Comparison of ENCODE assay signal across 4 fruit fly cellular contexts in genomic region chr3R:28819555-28820305, dm6.
TF ChIP-seq lines count a peak whose summit lies in the region.

CG1523 (minus strand) TSS chr3R:28819668.
CG1647 (plus strand) TSS chr3R:28820221.

TF ChIP-seq in whole organism, adult, 20 proteins besides CTCF, POLR2A, EP300 and RAD21 (continued from another document):
- peak; percentile 67 for TF ChIP-seq CG14711 (tag; optimal IDR thresholded peaks at IDR 0.05; lab: Kevin White, UChicago)
- TF ChIP-seq bab1 (GFP tag; optimal IDR thresholded peaks at IDR 0.05; lab: Kevin White, UChicago) = peak; percentile 78
TF ChIP-seq in whole organism, adult: peak in this region for 16.

TF ChIP-seq in whole organism, embryonic, 481 proteins besides CTCF, POLR2A, EP300 and RAD21 (continued from another document and continues in another):
- TF ChIP-seq pan (optimal IDR thresholded peaks at IDR 0.05; lab: Kevin White, UChicago) (no peak), pan (GFP tag; optimal IDR thresholded peaks at IDR 0.05 in 1 of 2, IDR thresholded peaks at IDR 0.05 in 1 of 2) (peak in 1 of 2 experiments; percentile 40), CG8388 (GFP tag; optimal IDR thresholded peaks at IDR 0.05; lab: Kevin White, UChicago) (peak; percentile 57), lbe (GFP tag; optimal IDR thresholded peaks at IDR 0.05; lab: Kevin White, UChicago) (no peak), otp (GFP tag; IDR thresholded peaks at IDR 0.05; lab: Robert Waterston, UW) (no peak), CG16863 (GFP tag; optimal IDR thresholded peaks at IDR 0.05; lab: Kevin White, UChicago) (peak; percentile 57), nmo (GFP tag; optimal IDR thresholded peaks at IDR 0.05; lab: Kevin White, UChicago) (peak; percentile 74), trem (tag; optimal IDR thresholded peaks at IDR 0.05; lab: Kevin White, UChicago) (peak; percentile 11), CG3065 (GFP tag; optimal IDR thresholded peaks at IDR 0.05; lab: Kevin White, UChicago) (peak; percentile 5), hbn (GFP tag; IDR thresholded peaks at IDR 0.05; lab: Robert Waterston, UW; ENCODE audit: partially characterized antibody) (no peak), CG8944 (GFP tag; optimal IDR thresholded peaks at IDR 0.05; lab: Kevin White, UChicago) (peak; percentile 61), CG11456 (GFP tag; IDR thresholded peaks at IDR 0.05; lab: Robert Waterston, UW) (0 out of 3 replicates have a peak, but pooled peaks have one; percentile 29), cato (GFP tag; optimal IDR thresholded peaks at IDR 0.05; lab: Kevin White, UChicago; ENCODE audit: borderline replicate concordance) (peak; percentile 40), CG14441 (GFP tag; IDR thresholded peaks at IDR 0.05; lab: Robert Waterston, UW) (peak; percentile 58), Mes4 (GFP tag; optimal IDR thresholded peaks at IDR 0.05; lab: Kevin White, UChicago) (peak; percentile 33), CG10274 (GFP tag; optimal IDR thresholded peaks at IDR 0.05; lab: Kevin White, UChicago) (peak; percentile 9), Side (GFP tag; optimal IDR thresholded peaks at IDR 0.05; lab: Kevin White, UChicago) (peak; percentile 39), ro (GFP tag; IDR thresholded peaks at IDR 0.05; lab: Robert Waterston, UW) (no peak), CG12659 (GFP tag; optimal IDR thresholded peaks at IDR 0.05; lab: Kevin White, UChicago) (peak; percentile 67), CG16813 (GFP tag; IDR thresholded peaks at IDR 0.05; lab: Robert Waterston, UW; ENCODE audit: partially characterized antibody) (peak; percentile 45), da (GFP tag; optimal IDR thresholded peaks at IDR 0.05; lab: Kevin White, UChicago) (no peak), CG6791 (GFP tag; IDR thresholded peaks at IDR 0.05; lab: Robert Waterston, UW; ENCODE audit: partially characterized antibody) (peak; percentile 39; the same call in 1 of the 3 replicates), ttk (GFP tag; IDR thresholded peaks at IDR 0.05; lab: Robert Waterston, UW) (peak; percentile 53; the same call in 1 of the 2 replicates), Vsx1 (GFP tag; optimal IDR thresholded peaks at IDR 0.05; lab: Kevin White, UChicago) (no peak), salm (tag; optimal IDR thresholded peaks at IDR 0.05; lab: Kevin White, UChicago) (no peak), CrebB (tag; optimal IDR thresholded peaks at IDR 0.05; lab: Kevin White, UChicago) (no peak), CG11696 (GFP tag; IDR thresholded peaks at IDR 0.05; lab: Robert Waterston, UW) (no peak), dimm (GFP tag; IDR thresholded peaks at IDR 0.05; lab: Robert Waterston, UW) (no peak), HLH54F (GFP tag; optimal IDR thresholded peaks at IDR 0.05; lab: Kevin White, UChicago) (peak; percentile 59), CG2202 (tag; optimal IDR thresholded peaks at IDR 0.05; lab: Kevin White, UChicago) (peak; percentile 44), CG7372 (GFP tag; IDR thresholded peaks at IDR 0.05; lab: Robert Waterston, UW) (0 out of 2 replicates have a peak, but pooled peaks have one; percentile 48), CG10321 (GFP tag; IDR thresholded peaks at IDR 0.05; lab: Robert Waterston, UW) (no peak), mld (GFP tag; IDR thresholded peaks at IDR 0.05; lab: Robert Waterston, UW; ENCODE audit: partially characterized antibody) (no peak), CG4820 (GFP tag; optimal IDR thresholded peaks at IDR 0.05; lab: Kevin White, UChicago) (peak; percentile 54), row (GFP tag; IDR thresholded peaks at IDR 0.05; lab: Robert Waterston, UW) (peak; percentile 82), chn (GFP tag; optimal IDR thresholded peaks at IDR 0.05; lab: Kevin White, UChicago) (peak; percentile 42), CG11504 (tag; optimal IDR thresholded peaks at IDR 0.05; lab: Kevin White, UChicago) (no peak), Lim3 (GFP tag; IDR thresholded peaks at IDR 0.05; lab: Robert Waterston, UW) (no peak), CG18619 (GFP tag; optimal IDR thresholded peaks at IDR 0.05; lab: Kevin White, UChicago) (no peak), Ets65A (GFP tag; lab: Kevin White, UChicago) (peak; percentile 93), Trl (optimal IDR thresholded peaks at IDR 0.05; lab: Kevin White, UChicago) (no peak), Trl (GFP tag; optimal IDR thresholded peaks at IDR 0.05; lab: Kevin White, UChicago) (peak; percentile 60)

TF ChIP-seq in whole organism, prepupa, 60 proteins besides CTCF, POLR2A, EP300 and RAD21 (continued from another document):
- peak; percentile 69 for TF ChIP-seq fkh (GFP tag; optimal IDR thresholded peaks at IDR 0.05; lab: Kevin White, UChicago)
- TF ChIP-seq salr (GFP tag; optimal IDR thresholded peaks at IDR 0.05; lab: Kevin White, UChicago) = peak in 1 of 2 experiments; percentile 44
- TF ChIP-seq CG11762 (GFP tag; optimal IDR thresholded peaks at IDR 0.05; lab: Kevin White, UChicago; ENCODE audit: insufficient read depth) = peak; percentile 57
- no peak for TF ChIP-seq topi (GFP tag; optimal IDR thresholded peaks at IDR 0.05; lab: Kevin White, UChicago)
- no peak for TF ChIP-seq Eip78C (GFP tag; lab: Kevin White, UChicago)
- TF ChIP-seq Ets21C (GFP tag; optimal IDR thresholded peaks at IDR 0.05; lab: Kevin White, UChicago) = no peak
- no peak for TF ChIP-seq CG16779 (tag; optimal IDR thresholded peaks at IDR 0.05; lab: Kevin White, UChicago)
- TF ChIP-seq CG6854 (GFP tag; optimal IDR thresholded peaks at IDR 0.05; lab: Kevin White, UChicago) = no peak
- peak; percentile 51 for TF ChIP-seq cyc (GFP tag; optimal IDR thresholded peaks at IDR 0.05; lab: Kevin White, UChicago)
- peak; percentile 71 for TF ChIP-seq CG34406 (GFP tag; optimal IDR thresholded peaks at IDR 0.05; lab: Kevin White, UChicago)
- TF ChIP-seq Eip75B (GFP tag; optimal IDR thresholded peaks at IDR 0.05; lab: Kevin White, UChicago) = no peak
- no peak for TF ChIP-seq dac (GFP tag; optimal IDR thresholded peaks at IDR 0.05; lab: Kevin White, UChicago)
- TF ChIP-seq spab (GFP tag; optimal IDR thresholded peaks at IDR 0.05; lab: Kevin White, UChicago) = no peak
- TF ChIP-seq Hr4 (GFP tag; optimal IDR thresholded peaks at IDR 0.05; lab: Kevin White, UChicago) = peak; percentile 73
- TF ChIP-seq fd59A (GFP tag; optimal IDR thresholded peaks at IDR 0.05; lab: Kevin White, UChicago) = peak; percentile 57
- peak; percentile 76 for TF ChIP-seq Hr39 (GFP tag; optimal IDR thresholded peaks at IDR 0.05; lab: Kevin White, UChicago)
- peak; percentile 3 for TF ChIP-seq Lpt (GFP tag; optimal IDR thresholded peaks at IDR 0.05; lab: Kevin White, UChicago)
- TF ChIP-seq achi (GFP tag; optimal IDR thresholded peaks at IDR 0.05; lab: Kevin White, UChicago) = no peak
- peak; percentile 75 for TF ChIP-seq CG32006 (GFP tag; optimal IDR thresholded peaks at IDR 0.05; lab: Kevin White, UChicago)
- TF ChIP-seq Gug (GFP tag; IDR thresholded peaks at IDR 0.05; lab: Robert Waterston, UW) = peak; percentile 53
- TF ChIP-seq CG31627 (GFP tag; optimal IDR thresholded peaks at IDR 0.05; lab: Kevin White, UChicago) = peak; percentile 76
- TF ChIP-seq CG6792 (GFP tag; optimal IDR thresholded peaks at IDR 0.05; lab: Kevin White, UChicago) = peak; percentile 74
- TF ChIP-seq Met (GFP tag; optimal IDR thresholded peaks at IDR 0.05; lab: Kevin White, UChicago) = no peak
- peak; percentile 40; the same call in 1 of the 2 replicates for TF ChIP-seq CG11294 (GFP tag; IDR thresholded peaks at IDR 0.05; lab: Robert Waterston, UW)
- TF ChIP-seq svp (GFP tag; lab: Kevin White, UChicago) = no peak
- no peak for TF ChIP-seq pdm3 (GFP tag; optimal IDR thresholded peaks at IDR 0.05; lab: Kevin White, UChicago)
- no peak for TF ChIP-seq Hr38 (GFP tag; optimal IDR thresholded peaks at IDR 0.05; lab: Kevin White, UChicago)
- TF ChIP-seq CG6163 (GFP tag; IDR thresholded peaks at IDR 0.05; lab: Robert Waterston, UW) = peak; percentile 63; the same call in 2 of the 3 replicates
- TF ChIP-seq CG15336 (GFP tag; IDR thresholded peaks at IDR 0.05; lab: Robert Waterston, UW) = peak; percentile 34; the same call in 1 of the 2 replicates
- peak; percentile 70; the same call in 2 of the 3 replicates for TF ChIP-seq CG8119 (GFP tag; IDR thresholded peaks at IDR 0.05; lab: Robert Waterston, UW)
- no peak for TF ChIP-seq acj6 (GFP tag; optimal IDR thresholded peaks at IDR 0.05; lab: Kevin White, UChicago)
- TF ChIP-seq net (GFP tag; optimal IDR thresholded peaks at IDR 0.05; lab: Kevin White, UChicago) = no peak
- TF ChIP-seq Sox15 (GFP tag; optimal IDR thresholded peaks at IDR 0.05; lab: Kevin White, UChicago) = peak; percentile 66
- no peak for TF ChIP-seq CG4318 (GFP tag; optimal IDR thresholded peaks at IDR 0.05; lab: Kevin White, UChicago)
- no peak for TF ChIP-seq vri (GFP tag; optimal IDR thresholded peaks at IDR 0.05; lab: Kevin White, UChicago)
- peak; percentile 80 for TF ChIP-seq CG10631 (GFP tag; optimal IDR thresholded peaks at IDR 0.05; lab: Kevin White, UChicago)
- TF ChIP-seq eg (GFP tag; IDR thresholded peaks at IDR 0.05; lab: Robert Waterston, UW) = no peak; the same call in 2 of the 3 replicates
- peak; percentile 69 for TF ChIP-seq lz (GFP tag; optimal IDR thresholded peaks at IDR 0.05; lab: Kevin White, UChicago)
- TF ChIP-seq Eip93F (GFP tag; optimal IDR thresholded peaks at IDR 0.05; lab: Kevin White, UChicago) = no peak
- peak; percentile 81 for TF ChIP-seq esn (GFP tag; optimal IDR thresholded peaks at IDR 0.05; lab: Kevin White, UChicago)

TF ChIP-seq in whole organism, pupa, 21 proteins besides CTCF, POLR2A, EP300 and RAD21 (continued from another document):
- no peak for TF ChIP-seq Pif1A (GFP tag; optimal IDR thresholded peaks at IDR 0.05; lab: Kevin White, UChicago)
